Fruit fly (Drosophila melanogaster): ENCODE measurements around the gene fbp.
A peak's percentile ranks its signal among the peaks of the same experiment; 100 is the strongest.

Gene fbp

DNA sequence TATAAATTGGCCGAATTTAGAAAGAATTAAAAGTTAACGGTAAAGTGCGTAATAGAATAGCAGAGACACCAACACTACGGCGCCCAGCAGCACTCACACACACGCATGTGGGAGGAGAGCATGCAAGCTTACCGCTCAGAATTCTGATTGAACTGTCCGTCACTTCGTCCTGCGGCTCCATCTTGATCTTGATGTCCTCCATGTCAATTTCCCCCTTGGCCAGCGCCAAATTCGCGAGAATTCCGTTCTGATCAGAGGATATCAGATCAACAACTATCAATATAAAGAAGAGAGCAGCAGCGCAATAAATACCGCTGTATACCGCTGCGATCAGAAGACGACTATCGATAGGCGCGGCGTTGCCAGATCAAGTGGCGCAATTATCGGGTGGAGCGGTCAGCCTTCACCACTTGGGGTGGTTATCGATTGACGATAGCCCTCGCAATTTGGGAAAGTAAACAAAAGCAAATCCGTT lies 28.3 kb downstream of the fbp start, which contains the start of the genes CG10462 and Nf-YB (continued):
- no peak for TF ChIP-seq Dek (tag; optimal IDR thresholded peaks at IDR 0.05)
- TF ChIP-seq Opbp (GFP tag; IDR thresholded peaks at IDR 0.05; ENCODE audit: partially characterized antibody) = peak; percentile 91
- TF ChIP-seq trem (tag; optimal IDR thresholded peaks at IDR 0.05) = peak; percentile 69
- TF ChIP-seq CG3163 (GFP tag; optimal IDR thresholded peaks at IDR 0.05) = peak; percentile 25
- peak; percentile 60 for TF ChIP-seq CG8290 (GFP tag; optimal IDR thresholded peaks at IDR 0.05)
- no peak for TF ChIP-seq CG8290 (tag; optimal IDR thresholded peaks at IDR 0.05)
- TF ChIP-seq CG42726 (GFP tag; IDR thresholded peaks at IDR 0.05; ENCODE audit: partially characterized antibody) = peak; percentile 84
- peak; percentile 96 for TF ChIP-seq Bgb (GFP tag; IDR thresholded peaks at IDR 0.05; ENCODE audit: partially characterized antibody)
- TF ChIP-seq MBD-R2 (GFP tag; IDR thresholded peaks at IDR 0.05) = peak; percentile 87
- no peak for TF ChIP-seq CG7987 (GFP tag; optimal IDR thresholded peaks at IDR 0.05)
- TF ChIP-seq inv (GFP tag; IDR thresholded peaks at IDR 0.05; ENCODE audit: partially characterized antibody) = peak; percentile 76
- TF ChIP-seq bbx (GFP tag; IDR thresholded peaks at IDR 0.05; ENCODE audit: partially characterized antibody) = peak; percentile 95
- peak; percentile 98 for TF ChIP-seq ato (GFP tag; IDR thresholded peaks at IDR 0.05; ENCODE audit: partially characterized antibody)
- TF ChIP-seq CG2120 (GFP tag; optimal IDR thresholded peaks at IDR 0.05) = no peak
- TF ChIP-seq CG15514 (GFP tag; optimal IDR thresholded peaks at IDR 0.05) = peak; percentile 73
- peak; percentile 42; the same call in 1 of the 2 replicates for TF ChIP-seq CG2129 (GFP tag; IDR thresholded peaks at IDR 0.05; ENCODE audit: partially characterized antibody)
- peak; percentile 75 for TF ChIP-seq Med (GFP tag)
- peak; percentile 35 for TF ChIP-seq nmo (GFP tag; optimal IDR thresholded peaks at IDR 0.05)
- TF ChIP-seq bigmax (GFP tag; optimal IDR thresholded peaks at IDR 0.05) = peak; percentile 80
- TF ChIP-seq Ets65A (GFP tag) = peak; percentile 88
- peak; percentile 80 for TF ChIP-seq CG2116 (GFP tag; optimal IDR thresholded peaks at IDR 0.05)
- TF ChIP-seq Dref (GFP tag; IDR thresholded peaks at IDR 0.05) = peak; percentile 99
- TF ChIP-seq CG4617 (GFP tag; optimal IDR thresholded peaks at IDR 0.05; ENCODE audit: borderline replicate concordance) = peak; percentile 54
- no peak for TF ChIP-seq Lpt (GFP tag; optimal IDR thresholded peaks at IDR 0.05)
- TF ChIP-seq CG7963 (GFP tag; IDR thresholded peaks at IDR 0.05; ENCODE audit: partially characterized antibody) = peak; percentile 98
- TF ChIP-seq Dbx (GFP tag; IDR thresholded peaks at IDR 0.05) = 0 out of 3 replicates have a peak, but pooled peaks have one; percentile 15
- peak; percentile 16 for TF ChIP-seq CG3995 (GFP tag; optimal IDR thresholded peaks at IDR 0.05)
- peak; percentile 35 for TF ChIP-seq CoRest (tag; optimal IDR thresholded peaks at IDR 0.05)
- peak; percentile 88 for TF ChIP-seq Sry-δ (GFP tag; optimal IDR thresholded peaks at IDR 0.05)
- peak; percentile 81 for TF ChIP-seq unc-4 (GFP tag; IDR thresholded peaks at IDR 0.05; ENCODE audit: partially characterized antibody)
- peak; percentile 66 for TF ChIP-seq HmgD (GFP tag; optimal IDR thresholded peaks at IDR 0.05)
- TF ChIP-seq ftz-f1 (GFP tag; optimal IDR thresholded peaks at IDR 0.05) = peak; percentile 91
- TF ChIP-seq CG17829 (tag; optimal IDR thresholded peaks at IDR 0.05) = peak; percentile 34
- TF ChIP-seq crp (GFP tag; optimal IDR thresholded peaks at IDR 0.05) = peak in 1 of 2 experiments; percentile 15
- peak; percentile 18 for TF ChIP-seq p53 (GFP tag; optimal IDR thresholded peaks at IDR 0.05)
- peak; percentile 85 for TF ChIP-seq Dll (GFP tag; IDR thresholded peaks at IDR 0.05; ENCODE audit: partially characterized antibody)
- peak; percentile 7 for TF ChIP-seq CG10267 (tag; optimal IDR thresholded peaks at IDR 0.05)
- TF ChIP-seq CG13624 (GFP tag; optimal IDR thresholded peaks at IDR 0.05) = peak; percentile 16
- peak; percentile 96 for TF ChIP-seq hb (GFP tag; IDR thresholded peaks at IDR 0.05; ENCODE audit: partially characterized antibody)
- peak; percentile 74 for TF ChIP-seq CG15479 (GFP tag; optimal IDR thresholded peaks at IDR 0.05)
- no peak for TF ChIP-seq Ada2b (GFP tag; IDR thresholded peaks at IDR 0.05)
- TF ChIP-seq HmgZ (tag; optimal IDR thresholded peaks at IDR 0.05) = peak; percentile 59
- TF ChIP-seq insv (GFP tag; optimal IDR thresholded peaks at IDR 0.05) = peak in 1 of 2 experiments; percentile 50
- TF ChIP-seq chn (GFP tag; optimal IDR thresholded peaks at IDR 0.05) = peak; percentile 34
- peak; percentile 86 for TF ChIP-seq Scr (GFP tag; IDR thresholded peaks at IDR 0.05; ENCODE audit: partially characterized antibody)
- peak; percentile 50; the same call in 1 of the 2 replicates for TF ChIP-seq Adf1 (GFP tag; IDR thresholded peaks at IDR 0.05)
- TF ChIP-seq bsh (GFP tag; optimal IDR thresholded peaks at IDR 0.05) = no peak
- TF ChIP-seq Hsf (GFP tag; optimal IDR thresholded peaks at IDR 0.05) = peak; percentile 18
- no peak for TF ChIP-seq CG1647 (GFP tag; optimal IDR thresholded peaks at IDR 0.05)
